Fruit fly (Drosophila melanogaster) whole organism, embryonic: ENCODE data around the gene Cip4.

ENCODE experiments used
- Chrac-16 ChIP-seq: fragments of 200-800 bp; sonication (Bioruptor generic); optimal IDR thresholded peaks from 3 replicates; lab custom pipeline; 2016; ENCODE audit warnings: missing biosample characterization, missing genetic modification characterization
- Fer1 ChIP-seq: fragments of 200-800 bp; sonication (Bioruptor generic); optimal IDR thresholded peaks from 2 replicates; lab custom pipeline; 2017; ENCODE audit warnings: missing biosample characterization, mild to moderate bottlenecking, missing genetic modification characterization
- GATAe ChIP-seq: fragments of 200-800 bp; sonication (Bioruptor generic); conservative IDR thresholded peaks from 2 replicates; pipeline ENCODE4 v1.3.6; 2022; ENCODE audit warnings: missing biosample characterization, missing genetic modification characterization
- Spps ChIP-seq: fragments of 200-800 bp; sonication (Bioruptor generic); optimal IDR thresholded peaks from 2 replicates; lab custom pipeline; 2018; ENCODE audit warnings: missing biosample characterization, mild to moderate bottlenecking, missing genetic modification characterization
- fru ChIP-seq: fragments of >200 bp; optimal IDR thresholded peaks from 2 replicates; lab custom pipeline; 2017
- kni ChIP-seq: fragments of 200-800 bp; sonication (Bioruptor generic); optimal IDR thresholded peaks from 3 replicates; lab custom pipeline; 2017; ENCODE audit warnings: mild to moderate bottlenecking, missing biosample characterization, missing genetic modification reagents, missing genetic modification characterization
- tll ChIP-seq, 2 experiments: fragments of 200-800 bp in 1 of 2; fragments of >200 bp in 1 of 2; sonication (Bioruptor generic) in 1 of 2; optimal IDR thresholded peaks; 2 replicates each; lab custom pipeline; 2017 to 2019; ENCODE audit warnings: missing biosample characterization in 2 of 2, missing genetic modification characterization in 2 of 2, mild to moderate bottlenecking in 1 of 2, moderate library complexity in 1 of 2

DNA sequence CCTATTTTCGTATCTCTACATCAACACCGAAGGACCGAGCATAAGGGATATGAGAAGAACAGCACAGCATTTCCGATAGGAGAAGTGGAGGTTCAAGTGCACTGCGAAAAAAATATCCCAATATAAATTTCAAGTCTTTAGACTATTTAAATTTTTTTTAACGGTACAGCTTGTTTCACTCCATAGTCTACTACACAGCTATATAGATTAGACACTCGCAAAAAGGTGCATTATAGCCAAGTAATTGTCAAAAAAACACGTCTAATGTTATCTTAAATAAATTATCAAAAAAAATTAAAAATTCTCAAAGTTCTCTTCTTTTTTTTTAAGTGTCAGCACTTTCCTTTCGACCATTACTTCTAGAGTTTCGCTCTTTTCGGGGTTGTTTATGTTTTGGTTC lies 15.0 kb upstream of the Cip4 start:
- no peak for TF ChIP-seq Spps (tag; lab: Kevin White, UChicago)
- no peak for TF ChIP-seq GATAe
- TF ChIP-seq kni (GFP tag; lab: Kevin White, UChicago) = no peak
- TF ChIP-seq Chrac-16 = peak; percentile 21
- TF ChIP-seq fru (lab: Kevin White, UChicago) = no peak
- no peak for TF ChIP-seq tll (GFP tag; optimal IDR thresholded peaks at IDR 0.05; lab: Kevin White, UChicago)
- peak; percentile 82 for TF ChIP-seq Fer1 (GFP tag; lab: Kevin White, UChicago)
